Worm (Caenorhabditis elegans) whole organism, mixed stage, embryonic: ENCODE measurements around the gene syp-2.

Experiments used
- hlh-1 ChIP-seq: fragments of 150-350 bp; optimal IDR thresholded peaks from 2 replicates; lab custom pipeline; 2014; ENCODE audit warnings: missing biosample characterization, missing genetic modification reagents, missing genetic modification characterization
- lsy-2 ChIP-seq: fragments of 150-350 bp; optimal IDR thresholded peaks from 2 replicates; lab custom pipeline; 2014; ENCODE audit warnings: missing biosample characterization, missing genetic modification characterization
- mep-1 ChIP-seq: fragments of 150-350 bp; optimal IDR thresholded peaks from 2 replicates; lab custom pipeline; 2017; ENCODE audit warnings: missing biosample characterization, missing genetic modification reagents, missing genetic modification characterization, inconsistent platforms
- mls-2 ChIP-seq: sonication (generic microtip); optimal IDR thresholded peaks from 2 replicates; lab custom pipeline; 2016; ENCODE audit warnings: mild to moderate bottlenecking, missing genetic modification characterization, moderate library complexity, missing compliant biosample characterization
- nhr-12 ChIP-seq: fragments of 150-350 bp; optimal IDR thresholded peaks from 2 replicates; lab custom pipeline; 2014; ENCODE audit warnings: missing biosample characterization, missing genetic modification characterization
- nhr-28 ChIP-seq: fragments of 150-350 bp; optimal IDR thresholded peaks from 2 replicates; lab custom pipeline; 2014; ENCODE audit warnings: missing biosample characterization, missing genetic modification characterization
- nhr-76 ChIP-seq: sonication (generic microtip); optimal IDR thresholded peaks from 2 replicates; lab custom pipeline; 2017; ENCODE audit warnings: missing biosample characterization, missing genetic modification characterization
- snpc-4 ChIP-seq: fragments of 150-350 bp; optimal IDR thresholded peaks from 2 replicates; lab custom pipeline; 2014; ENCODE audit warnings: missing biosample characterization, missing genetic modification characterization
- sptf-1 ChIP-seq: sonication (generic microtip); optimal IDR thresholded peaks from 2 replicates; lab custom pipeline; 2017; ENCODE audit warnings: mild to moderate bottlenecking, missing genetic modification characterization, moderate library complexity, missing compliant biosample characterization
- unc-62 ChIP-seq: fragments of 150-350 bp; optimal IDR thresholded peaks from 2 replicates; lab custom pipeline; 2014; ENCODE audit warnings: missing biosample characterization, missing genetic modification reagents, missing genetic modification characterization
- ztf-11 ChIP-seq: fragments of 150-350 bp; optimal IDR thresholded peaks from 2 replicates; lab custom pipeline; 2014; ENCODE audit warnings: missing biosample characterization, missing genetic modification characterization

ce11 chrV:5504295-5504694 lies 32.0 kb upstream of the syp-2 start:
- TF ChIP-seq nhr-12 (tag; lab: Kevin White, UChicago) (no peak), nhr-76 (tag; lab: Kevin White, UChicago) (no peak), nhr-28 (tag; lab: Kevin White, UChicago) (no peak), sptf-1 (tag; lab: Kevin White, UChicago) (no peak), snpc-4 (no peak), unc-62 (GFP tag; lab: Kevin White, UChicago) (no peak), mls-2 (no peak), lsy-2 (tag; lab: Kevin White, UChicago) (no peak), ztf-11 (tag; lab: Kevin White, UChicago) (no peak), hlh-1 (tag; lab: Kevin White, UChicago) (no peak), mep-1 (no peak)
